Worm (Caenorhabditis elegans) whole organism, L2 larva: ENCODE results near the gene cut-1.

Experiments
- C34F6.9 ChIP-seq: fragments of 150-350 bp; optimal IDR thresholded peaks from 2 replicates; lab custom pipeline; 2014; ENCODE audit warnings: missing biosample characterization, missing genetic modification characterization
- F13H6.1 ChIP-seq: sonication (generic microtip); optimal IDR thresholded peaks from 2 replicates; lab custom pipeline; 2016; ENCODE audit warnings: missing genetic modification characterization, missing compliant biosample characterization
- ZK546.5 ChIP-seq: sonication (generic microtip); optimal IDR thresholded peaks from 2 replicates; lab custom pipeline; 2017; ENCODE audit warnings: missing biosample characterization, missing genetic modification characterization
- ama-1 ChIP-seq: fragments of 150-350 bp; optimal IDR thresholded peaks from 2 replicates; lab custom pipeline; 2018; ENCODE audit warnings: inconsistent platforms
- blmp-1 ChIP-seq: sonication (generic microtip); optimal IDR thresholded peaks from 2 replicates; lab custom pipeline; 2017; ENCODE audit warnings: missing genetic modification characterization, mild to moderate bottlenecking, missing compliant biosample characterization, antibody characterized with exemption, moderate library complexity; ENCODE audit not compliant: insufficient read depth
- ceh-16 ChIP-seq: fragments of 150-350 bp; optimal IDR thresholded peaks from 2 replicates; lab custom pipeline; 2014; ENCODE audit warnings: missing biosample characterization, missing genetic modification characterization
- crh-2 ChIP-seq: sonication (generic microtip); optimal IDR thresholded peaks from 2 replicates; lab custom pipeline; 2017; ENCODE audit warnings: missing biosample characterization, missing genetic modification characterization
- dmd-4 ChIP-seq: sonication (generic microtip); optimal IDR thresholded peaks from 2 replicates; lab custom pipeline; 2017; ENCODE audit warnings: missing biosample characterization, missing genetic modification characterization
- egl-27 ChIP-seq: sonication (generic microtip); optimal IDR thresholded peaks from 3 replicates; lab custom pipeline; 2017; ENCODE audit warnings: missing biosample characterization, missing genetic modification reagents, missing genetic modification characterization
- elt-3 ChIP-seq: sonication (generic microtip); optimal IDR thresholded peaks from 2 replicates; lab custom pipeline; 2017; ENCODE audit warnings: missing biosample characterization, missing genetic modification characterization
- gmeb-1 ChIP-seq: fragments of 150-350 bp; optimal IDR thresholded peaks from 2 replicates; lab custom pipeline; 2014; ENCODE audit warnings: missing biosample characterization, missing genetic modification characterization
- lin-11 ChIP-seq: fragments of 150-350 bp; sonication (generic microtip); optimal IDR thresholded peaks from 2 replicates; lab custom pipeline; 2014; ENCODE audit warnings: missing biosample characterization, missing genetic modification characterization, inconsistent platforms, mixed read lengths
- lin-39 ChIP-seq: fragments of 150-350 bp; optimal IDR thresholded peaks from 2 replicates; lab custom pipeline; 2014; ENCODE audit warnings: missing biosample characterization, missing genetic modification reagents, missing genetic modification characterization
- lsy-2 ChIP-seq, 2 experiments: fragments of 150-350 bp in 1 of 2; sonication (generic microtip) in 1 of 2; optimal IDR thresholded peaks; 2 replicates each; lab custom pipeline; 2014 to 2017; ENCODE audit warnings: missing biosample characterization in 2 of 2, missing genetic modification characterization in 2 of 2
- mbf-1 ChIP-seq: sonication (generic microtip); optimal IDR thresholded peaks from 2 replicates; lab custom pipeline; 2017; ENCODE audit warnings: missing biosample characterization, missing genetic modification characterization
- mdl-1 ChIP-seq, 2 experiments: fragments of 150-350 bp in 1 of 2; sonication (generic microtip) in 1 of 2; optimal IDR thresholded peaks; 2 replicates each; lab custom pipeline; 2017; ENCODE audit warnings: missing biosample characterization in 2 of 2, missing genetic modification characterization in 2 of 2
- nhr-10 ChIP-seq: sonication (generic microtip); optimal IDR thresholded peaks from 2 replicates; lab custom pipeline; 2017; ENCODE audit warnings: missing biosample characterization, missing genetic modification characterization
- nhr-12 ChIP-seq: fragments of 150-350 bp; optimal IDR thresholded peaks from 2 replicates; lab custom pipeline; 2014; ENCODE audit warnings: missing biosample characterization, missing genetic modification characterization
- nhr-129 ChIP-seq: fragments of 150-350 bp; optimal IDR thresholded peaks from 2 replicates; lab custom pipeline; 2014; ENCODE audit warnings: missing biosample characterization, missing genetic modification characterization
- nhr-21 ChIP-seq: fragments of 150-350 bp; optimal IDR thresholded peaks from 2 replicates; lab custom pipeline; 2014; ENCODE audit warnings: missing biosample characterization, missing genetic modification characterization
- nhr-23 ChIP-seq: fragments of 150-350 bp; optimal IDR thresholded peaks from 2 replicates; lab custom pipeline; 2014; ENCODE audit warnings: missing biosample characterization, missing genetic modification reagents, missing genetic modification characterization
- nhr-237 ChIP-seq: fragments of 150-350 bp; optimal IDR thresholded peaks from 2 replicates; lab custom pipeline; 2014; ENCODE audit warnings: missing biosample characterization, missing genetic modification characterization
- nhr-6 ChIP-seq: fragments of 150-350 bp; optimal IDR thresholded peaks from 2 replicates; lab custom pipeline; 2014; ENCODE audit warnings: missing biosample characterization, missing genetic modification characterization
- peb-1 ChIP-seq: fragments of 150-350 bp; optimal IDR thresholded peaks from 2 replicates; lab custom pipeline; 2014; ENCODE audit warnings: missing biosample characterization, missing genetic modification characterization
- skn-1 ChIP-seq: sonication (generic microtip); optimal IDR thresholded peaks from 2 replicates; lab custom pipeline; 2017; ENCODE audit warnings: missing biosample characterization, missing genetic modification characterization
- sma-3 ChIP-seq: sonication (generic microtip); optimal IDR thresholded peaks from 2 replicates; lab custom pipeline; 2016; ENCODE audit warnings: missing genetic modification reagents, missing genetic modification characterization, missing compliant biosample characterization
- sma-9 ChIP-seq, 2 experiments: fragments of 150-350 bp in 1 of 2; sonication (generic microtip) in 1 of 2; optimal IDR thresholded peaks; 2 replicates each; lab custom pipeline; 2014 to 2016; ENCODE audit warnings: missing genetic modification characterization in 2 of 2, mild to moderate bottlenecking in 1 of 2, missing biosample characterization in 1 of 2, missing compliant biosample characterization in 1 of 2, missing genetic modification reagents in 1 of 2, moderate library complexity in 1 of 2
- snpc-4 ChIP-seq: fragments of 150-350 bp; optimal IDR thresholded peaks from 2 replicates; lab custom pipeline; 2014; ENCODE audit warnings: missing biosample characterization, missing genetic modification characterization
- unc-39 ChIP-seq: fragments of 150-350 bp; optimal IDR thresholded peaks from 2 replicates; lab custom pipeline; 2014; ENCODE audit warnings: missing biosample characterization, missing genetic modification characterization
- unc-55 ChIP-seq: fragments of 150-350 bp; sonication (generic microtip); optimal IDR thresholded peaks from 3 replicates; lab custom pipeline; 2014; ENCODE audit warnings: missing biosample characterization, missing genetic modification reagents, missing genetic modification characterization
- unc-62 ChIP-seq: fragments of 150-350 bp; optimal IDR thresholded peaks from 2 replicates; lab custom pipeline; 2014; ENCODE audit warnings: missing biosample characterization, missing genetic modification reagents, missing genetic modification characterization
- zag-1 ChIP-seq: fragments of 150-350 bp; optimal IDR thresholded peaks from 2 replicates; lab custom pipeline; 2014; ENCODE audit warnings: missing biosample characterization, missing genetic modification characterization
- ztf-4 ChIP-seq: fragments of 150-350 bp; optimal IDR thresholded peaks from 2 replicates; lab custom pipeline; 2014; ENCODE audit warnings: missing biosample characterization, missing genetic modification characterization

Gene cut-1

DNA sequence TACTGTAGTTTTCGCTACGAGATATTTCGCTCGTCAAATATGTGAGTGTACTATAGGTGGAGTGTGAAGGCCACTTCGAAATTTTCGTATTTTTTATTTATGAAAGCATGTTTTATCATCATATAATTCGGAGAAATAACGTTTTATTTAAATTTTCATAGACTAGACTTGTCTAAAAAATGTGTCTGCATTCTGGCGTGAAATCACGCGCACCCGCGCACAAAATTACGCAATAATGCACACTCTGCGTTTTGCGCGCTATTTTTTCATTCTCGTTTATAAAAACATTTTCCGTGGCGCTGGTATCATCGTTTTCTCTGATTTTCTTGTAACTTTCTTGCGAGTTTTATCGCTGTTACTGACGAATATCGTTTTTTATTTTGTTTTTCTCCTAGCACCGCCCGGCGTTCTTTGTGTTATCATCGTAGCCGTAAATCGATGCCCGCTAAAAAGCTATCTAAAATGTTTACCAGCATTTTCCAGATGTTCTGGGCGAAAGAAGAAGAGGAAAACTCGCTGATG is 28.4 kb downstream of the cut-1 start, which contains the start of gene saps-1 (continued):
- TF ChIP-seq zag-1 (tag; lab: Kevin White, UChicago) = no peak
- TF ChIP-seq sma-3 = no peak
- TF ChIP-seq nhr-129 (tag; lab: Kevin White, UChicago) = peak; percentile 25
- no peak for TF ChIP-seq nhr-6

DNA sequence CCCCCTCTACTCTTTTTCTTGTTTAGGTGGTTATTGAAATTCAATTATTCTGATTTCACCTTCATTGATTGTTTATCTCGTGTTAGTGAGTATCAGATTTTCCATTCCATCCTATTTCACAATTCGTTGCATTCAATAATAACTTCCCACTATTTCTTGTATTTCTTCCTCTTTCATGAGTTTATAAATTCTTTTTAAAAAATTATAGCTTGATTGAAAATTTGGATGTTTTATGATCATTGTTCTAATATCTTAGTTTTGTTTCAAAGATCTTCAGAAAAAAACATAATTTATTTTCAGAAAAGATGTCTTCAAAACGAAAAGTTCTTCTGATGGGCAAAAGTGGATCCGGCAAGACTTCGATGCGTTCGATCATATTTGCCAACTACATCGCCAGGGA is 32.1 kb downstream of the cut-1 start, which contains the start of gene raga-1:
TSS of gene raga-1 (plus strand) at position 301 of the 400 bp plus-strand sequence.
- no peak for TF ChIP-seq sma-3
- TF ChIP-seq egl-27 (tag; lab: Kevin White, UChicago) = no peak
- TF ChIP-seq lsy-2 (tag; optimal IDR thresholded peaks at IDR 0.05; lab: Kevin White, UChicago) = no peak
- no peak for TF ChIP-seq nhr-237 (tag; lab: Kevin White, UChicago)
- TF ChIP-seq mdl-1 (tag; optimal IDR thresholded peaks at IDR 0.05; lab: Kevin White, UChicago) = no peak
- TF ChIP-seq unc-39 (tag; lab: Kevin White, UChicago) = no peak
- no peak for TF ChIP-seq lin-11 (tag; lab: Kevin White, UChicago)

DNA sequence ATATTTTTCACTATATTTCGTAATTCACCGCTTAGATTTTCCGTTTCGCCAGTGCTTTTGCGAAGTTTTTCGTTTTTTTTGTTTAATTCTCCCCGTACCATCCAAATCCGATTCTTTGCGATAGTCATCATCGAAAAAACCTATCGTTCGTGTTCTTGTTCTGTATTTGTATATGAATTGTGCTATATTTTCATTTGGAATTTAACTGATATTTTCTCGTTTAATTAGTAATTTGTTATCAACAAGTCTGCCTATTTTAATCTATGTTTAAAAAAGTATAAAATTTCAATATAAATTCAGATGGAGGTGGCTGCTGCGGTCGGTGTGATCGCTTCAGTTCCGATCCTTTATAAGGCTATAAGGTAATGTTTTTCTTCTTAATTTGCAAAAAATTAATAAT is 33.7 kb downstream of the cut-1 start, which contains the start of gene samp-1:
TSS of gene samp-1 (plus strand) at position 301 of the 400 bp plus-strand sequence.
- TF ChIP-seq F13H6.1 (tag; lab: Kevin White, UChicago) (no peak), ama-1 (no peak), nhr-23 (tag; lab: Kevin White, UChicago) (no peak), skn-1 (tag; lab: Kevin White, UChicago) (no peak), nhr-21 (no peak), lin-39 (tag; lab: Kevin White, UChicago) (no peak), mbf-1 (no peak), unc-39 (tag; lab: Kevin White, UChicago) (no peak), dmd-4 (tag; lab: Kevin White, UChicago) (no peak), unc-62 (GFP tag; lab: Kevin White, UChicago) (no peak), elt-3 (tag; lab: Kevin White, UChicago) (no peak), ceh-16 (tag; lab: Kevin White, UChicago) (no peak), ZK546.5 (tag; lab: Kevin White, UChicago) (no peak), crh-2 (no peak), nhr-12 (tag; lab: Kevin White, UChicago) (no peak), blmp-1 (tag; lab: Kevin White, UChicago) (no peak), snpc-4 (tag; lab: Kevin White, UChicago) (no peak), ztf-4 (tag; lab: Kevin White, UChicago) (no peak), nhr-10 (no peak), sma-9 (GFP tag; optimal IDR thresholded peaks at IDR 0.05; lab: Kevin White, UChicago) (no peak), sma-9 (tag; optimal IDR thresholded peaks at IDR 0.05; lab: Kevin White, UChicago) (no peak)
- TF ChIP-seq, all 48 proteins: peak for 0

DNA sequence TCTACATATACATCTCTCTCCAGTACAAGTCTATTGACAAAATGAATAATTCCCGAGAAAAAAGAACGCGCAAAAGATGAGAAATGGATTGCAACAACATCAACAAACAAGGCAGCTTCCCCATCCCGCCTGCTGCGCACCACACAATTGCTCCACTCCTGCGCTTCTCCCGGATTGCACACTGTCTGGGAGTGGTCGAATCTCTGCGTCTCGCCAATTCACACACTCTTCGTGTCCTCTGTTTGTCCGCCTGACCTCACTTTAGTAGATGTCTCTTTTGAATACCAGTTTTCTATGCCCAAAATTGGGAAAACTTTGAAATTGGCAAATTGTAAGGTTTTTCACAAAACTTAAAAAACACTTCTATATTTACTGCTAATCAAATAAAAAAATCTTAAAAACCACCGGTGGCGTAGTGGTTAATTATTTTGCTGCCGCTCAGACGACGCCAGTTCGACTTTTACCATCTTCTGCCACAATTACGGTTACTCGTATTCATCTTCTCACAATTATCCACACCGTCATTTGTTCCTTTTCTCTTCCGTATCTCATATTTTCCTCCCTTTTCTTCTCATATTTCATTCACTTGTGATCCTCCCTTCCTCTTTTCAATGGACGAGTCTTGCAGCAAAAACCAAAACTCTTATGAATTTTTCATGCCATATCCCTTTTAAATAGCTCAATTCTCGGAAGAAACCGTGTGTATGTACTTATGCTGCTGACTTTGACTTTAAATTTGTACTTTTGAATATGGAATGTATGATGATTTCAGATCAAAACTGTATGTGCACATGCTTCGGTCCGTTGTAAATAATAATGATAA is 36.9 kb downstream of the cut-1 start, which contains the start of gene rsf-1:
TSS of gene rsf-1 (plus strand) at position 773 of the 823 bp plus-strand sequence.
- peak; percentile 39 for TF ChIP-seq unc-55 (GFP tag; lab: Kevin White, UChicago)
- TF ChIP-seq unc-62 (GFP tag; lab: Kevin White, UChicago) = no peak
- peak; percentile 41 for TF ChIP-seq C34F6.9
- TF ChIP-seq peb-1 = no peak
- TF ChIP-seq F13H6.1 (tag; lab: Kevin White, UChicago) = peak; percentile 58
- no peak for TF ChIP-seq gmeb-1 (tag; lab: Kevin White, UChicago)
- TF ChIP-seq sma-9 (GFP tag; optimal IDR thresholded peaks at IDR 0.05; lab: Kevin White, UChicago) = peak; percentile 30
- TF ChIP-seq sma-9 (tag; optimal IDR thresholded peaks at IDR 0.05; lab: Kevin White, UChicago) = no peak
- TF ChIP-seq lsy-2 (tag; optimal IDR thresholded peaks at IDR 0.05; lab: Kevin White, UChicago) = peak in 1 of 2 experiments; percentile 25
- TF ChIP-seq mdl-1 (tag; optimal IDR thresholded peaks at IDR 0.05; lab: Kevin White, UChicago) = peak in 1 of 2 experiments; percentile 7
- TF ChIP-seq nhr-129 (tag; lab: Kevin White, UChicago) = peak; percentile 32
